Fruit fly (Drosophila melanogaster) whole organism, wandering third instar larva: ENCODE data around the gene CG42591.

Experiments
- Abd-B ChIP-seq: fragments of >200 bp; optimal IDR thresholded peaks from 2 replicates; lab custom pipeline; 2017; ENCODE audit warnings: missing biosample characterization, missing genetic modification characterization
- CG32264 ChIP-seq: fragments of 200-800 bp; sonication (Bioruptor generic); optimal IDR thresholded peaks from 2 replicates; lab custom pipeline; 2016; ENCODE audit warnings: missing biosample characterization, missing genetic modification characterization
- Dfd ChIP-seq: fragments of >200 bp; optimal IDR thresholded peaks from 2 replicates; lab custom pipeline; 2017; ENCODE audit warnings: missing biosample characterization, missing genetic modification characterization
- Dif ChIP-seq: fragments of 200-275, 200-300 bp; sonication (Bioruptor generic); optimal IDR thresholded peaks from 2 replicates; lab custom pipeline; 2018; ENCODE audit warnings: missing biosample characterization, missing genetic modification characterization; ENCODE audit not compliant: partially characterized antibody
- GATAd ChIP-seq: sonication (Bioruptor generic); optimal IDR thresholded peaks from 2 replicates; lab custom pipeline; 2016; ENCODE audit warnings: missing biosample characterization, missing genetic modification characterization
- Hr83 ChIP-seq: fragments of 200-300 bp; sonication (Bioruptor generic); optimal IDR thresholded peaks from 2 replicates; lab custom pipeline; 2016; ENCODE audit warnings: missing biosample characterization, mild to moderate bottlenecking, missing genetic modification characterization, moderate library complexity; ENCODE audit not compliant: poor library complexity, severe bottlenecking
- Jra ChIP-seq: sonication (Bioruptor generic); optimal IDR thresholded peaks from 2 replicates; lab custom pipeline; 2016; ENCODE audit warnings: missing biosample characterization, missing genetic modification characterization
- br ChIP-seq: fragments of 200-800 bp; sonication (Bioruptor generic); optimal IDR thresholded peaks from 2 replicates; lab custom pipeline; 2016; ENCODE audit warnings: missing biosample characterization, missing genetic modification characterization
- dsf ChIP-seq: sonication (Bioruptor generic); optimal IDR thresholded peaks from 2 replicates; lab custom pipeline; 2016; ENCODE audit warnings: missing biosample characterization, missing genetic modification characterization, borderline replicate concordance
- h ChIP-seq: fragments of 200-800 bp; sonication (Bioruptor generic); optimal IDR thresholded peaks from 3 replicates; lab custom pipeline; 2016; ENCODE audit warnings: missing biosample characterization, mild to moderate bottlenecking, missing genetic modification characterization
- pan ChIP-seq: fragments of >200 bp; optimal IDR thresholded peaks from 2 replicates; lab custom pipeline; 2017
- rgr ChIP-seq: fragments of 200-800 bp; sonication (Bioruptor generic); optimal IDR thresholded peaks from 3 replicates; lab custom pipeline; 2016; ENCODE audit warnings: missing biosample characterization, mild to moderate bottlenecking, missing genetic modification characterization
- tai ChIP-seq: sonication (Bioruptor generic); optimal IDR thresholded peaks from 2 replicates; lab custom pipeline; 2016; ENCODE audit warnings: missing biosample characterization, missing genetic modification characterization
- woc ChIP-seq: sonication (Bioruptor generic); optimal IDR thresholded peaks from 2 replicates; lab custom pipeline; 2016; ENCODE audit warnings: missing biosample characterization, mild to moderate bottlenecking, missing genetic modification characterization

- no peak for TF ChIP-seq Dif (GFP tag; lab: Kevin White, UChicago)
- TF ChIP-seq CG32264: no peak
- no peak for TF ChIP-seq pan
- no peak for TF ChIP-seq Jra (GFP tag; lab: Kevin White, UChicago)
- no peak for TF ChIP-seq rgr
- no peak for TF ChIP-seq GATAd (GFP tag; lab: Kevin White, UChicago)
- no peak for TF ChIP-seq br (GFP tag; lab: Kevin White, UChicago)
- no peak for TF ChIP-seq Dfd (GFP tag; lab: Kevin White, UChicago)
- no peak for TF ChIP-seq tai (GFP tag; lab: Kevin White, UChicago)
- no peak for TF ChIP-seq dsf (GFP tag; lab: Kevin White, UChicago)
- no peak for TF ChIP-seq woc (GFP tag; lab: Kevin White, UChicago)
- no peak for TF ChIP-seq h
- TF ChIP-seq Hr83 (GFP tag; lab: Kevin White, UChicago): no peak
- no peak for TF ChIP-seq Abd-B
Measured at dm6 chr3L:8108886-8109285, 39.1 kb upstream of the CG42591 start, which contains the start of gene fan.
